Worm (Caenorhabditis elegans) whole organism, L1 larva: Measurements from ENCODE around the gene del-9.

Experiments
- ceh-63 ChIP-seq: fragments of 200-800 bp; sonication (Bioruptor generic); optimal IDR thresholded peaks from 2 replicates; lab custom pipeline; 2018; ENCODE audit warnings: mild to moderate bottlenecking, missing genetic modification characterization, missing compliant biosample characterization
- fkh-10 ChIP-seq: sonication (generic microtip); optimal IDR thresholded peaks from 2 replicates; lab custom pipeline; 2017; ENCODE audit warnings: missing biosample characterization, missing genetic modification reagents, missing genetic modification characterization
- mep-1 ChIP-seq: fragments of 150-350 bp; optimal IDR thresholded peaks from 2 replicates; lab custom pipeline; 2014; ENCODE audit warnings: missing biosample characterization, missing genetic modification characterization

DNA sequence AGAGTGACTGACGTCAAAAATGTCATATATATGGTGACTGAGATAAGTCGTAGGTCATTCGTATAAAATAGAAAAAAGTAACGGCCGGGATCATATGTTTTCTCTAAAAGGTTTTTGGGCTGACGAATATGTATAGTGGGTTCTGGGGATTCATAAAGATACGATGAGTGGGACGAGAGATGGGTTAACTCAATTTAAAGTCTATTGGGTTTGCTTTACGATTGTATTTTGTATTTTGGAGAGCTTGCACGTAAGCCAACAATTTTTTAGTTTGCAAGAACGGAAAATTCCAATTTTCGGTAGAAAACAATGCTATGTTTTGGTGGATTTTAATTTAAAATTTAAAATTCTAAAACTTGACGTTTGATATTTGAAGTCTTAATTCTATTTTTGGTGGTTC lies 32.6 kb downstream of the del-9 start:
- TF ChIP-seq ceh-63 (no peak), mep-1 (tag; lab: Kevin White, UChicago) (no peak), fkh-10 (GFP tag; lab: Kevin White, UChicago) (no peak)
